Fruit fly (Drosophila melanogaster): Measurements from ENCODE around the gene rst.

DNA sequence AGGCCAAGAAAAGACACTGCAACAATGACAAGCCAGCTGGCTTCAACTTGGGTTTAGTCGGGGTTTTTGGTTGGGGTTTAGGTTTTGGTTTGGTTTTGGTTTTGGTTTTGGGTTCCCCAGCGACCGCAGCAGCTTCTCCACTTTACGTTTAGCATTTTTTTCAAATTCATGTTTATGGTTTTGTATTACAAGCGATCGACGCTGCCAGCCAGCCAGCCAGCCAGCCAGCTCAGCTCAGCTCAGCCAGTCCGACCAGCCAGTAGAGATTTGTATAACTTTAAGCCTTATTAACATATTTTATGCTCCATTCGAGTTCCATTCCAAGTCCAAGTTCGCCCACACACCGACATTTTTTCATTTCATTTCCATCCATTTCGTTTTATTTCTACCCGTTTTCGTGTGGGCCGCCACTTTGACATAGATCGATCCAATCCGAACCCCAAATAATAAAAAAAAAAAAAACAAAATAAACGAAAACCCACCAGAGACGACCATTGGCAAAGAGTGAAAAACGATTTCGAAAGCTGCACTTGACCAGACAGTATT is 9.8 kb downstream of the rst start:
- TF ChIP-seq kay (GFP tag; ENCODE audit: borderline replicate concordance): no peak
- TF ChIP-seq CG1620 (GFP tag; optimal IDR thresholded peaks at IDR 0.05): no peak
- TF ChIP-seq CG7045 (GFP tag; optimal IDR thresholded peaks at IDR 0.05): no peak
- TF ChIP-seq CG11617 (GFP tag; optimal IDR thresholded peaks at IDR 0.05): no peak
- no peak for TF ChIP-seq cnc (optimal IDR thresholded peaks at IDR 0.05)
- no peak for TF ChIP-seq toe (GFP tag; optimal IDR thresholded peaks at IDR 0.05)
- no peak for TF ChIP-seq Hr96 (GFP tag; optimal IDR thresholded peaks at IDR 0.05)
- no peak for TF ChIP-seq CG14711 (tag; optimal IDR thresholded peaks at IDR 0.05)
- no peak for TF ChIP-seq Crg-1 (GFP tag; optimal IDR thresholded peaks at IDR 0.05)
- no peak for TF ChIP-seq bab1 (GFP tag; optimal IDR thresholded peaks at IDR 0.05)
- no peak for TF ChIP-seq tj (GFP tag; optimal IDR thresholded peaks at IDR 0.05)
- TF ChIP-seq CG5204 (GFP tag; optimal IDR thresholded peaks at IDR 0.05): no peak
- TF ChIP-seq CG12768 (GFP tag; optimal IDR thresholded peaks at IDR 0.05): no peak
